Worm (Caenorhabditis elegans) whole organism, L1 larva: ENCODE results near the gene F53F4.11.

ENCODE experiments used
- efl-1 ChIP-seq, 4 experiments: fragments of 150-350 bp; optimal IDR thresholded peaks in 3 of 4; peaks in 1 of 4; 1 replicate in 1 of 4; 2 replicates in 3 of 4; lab custom pipeline; 2014; ENCODE audit warnings: missing biosample characterization in 2 of 4, missing genetic modification characterization in 2 of 4, missing genetic modification reagents in 2 of 4
- nhr-11 ChIP-seq: fragments of 150-350 bp; optimal IDR thresholded peaks from 2 replicates; lab custom pipeline; 2014; ENCODE audit warnings: missing biosample characterization, missing genetic modification characterization
- zag-1 ChIP-seq: fragments of 150-350 bp; optimal IDR thresholded peaks from 2 replicates; lab custom pipeline; 2014; ENCODE audit warnings: missing biosample characterization, missing genetic modification characterization
- ztf-11 ChIP-seq, 2 experiments: sonication (generic microtip); optimal IDR thresholded peaks; 2 replicates each; lab custom pipeline; 2016 to 2017; ENCODE audit warnings: missing genetic modification characterization in 2 of 2, missing biosample characterization in 1 of 2, missing compliant biosample characterization in 1 of 2

DNA sequence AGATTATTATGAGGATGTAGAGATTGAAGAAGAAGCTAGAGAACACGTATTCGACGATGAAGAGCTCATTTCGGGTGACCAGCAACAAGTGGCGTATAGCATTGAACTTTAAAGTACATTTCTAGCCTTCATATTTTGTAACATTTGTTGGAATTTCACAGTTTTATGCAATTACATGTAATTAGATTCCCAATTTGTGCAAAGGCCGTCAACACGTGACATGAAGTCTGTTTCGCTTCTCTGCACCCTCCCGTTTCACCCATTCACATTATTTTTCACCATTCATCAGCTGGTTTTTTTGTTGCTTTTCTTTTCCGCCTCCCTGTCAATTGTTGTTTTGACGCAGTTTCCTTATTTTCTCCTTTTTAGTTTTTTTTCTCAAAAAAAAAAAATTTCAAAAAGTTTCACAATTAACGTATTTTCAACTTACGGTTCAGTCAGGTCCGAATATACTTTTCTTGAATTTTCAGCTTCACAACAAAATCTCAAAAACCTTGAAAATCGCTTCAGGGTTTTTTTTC, 2.8 kb upstream of the F53F4.11 start, which contains the start of gene sde-2:
- TF ChIP-seq efl-1 (optimal IDR thresholded peaks at IDR 0.05; lab: Kevin White, UChicago) = peak; percentile 6 to 39
- peak; percentile 28 to 86 for TF ChIP-seq efl-1 (GFP tag; optimal IDR thresholded peaks at IDR 0.05 in 1 of 2; lab: Kevin White, UChicago)
- no peak for TF ChIP-seq ztf-11 (tag; optimal IDR thresholded peaks at IDR 0.05; lab: Kevin White, UChicago)
- no peak for TF ChIP-seq nhr-11
- TF ChIP-seq zag-1 (tag; lab: Kevin White, UChicago) = no peak
